Worm (Caenorhabditis elegans): ENCODE measurements around the gene bath-28.

bath-28 gene

ce11 chrII:3344917-3345316, at the start of gene bath-28:
bath-28 (minus strand) TSS chrII:3344967.
- TF ChIP-seq dao-5 (tag; optimal IDR thresholded peaks at IDR 0.05), result no peak
- no peak for TF ChIP-seq W03F9.2 (tag; optimal IDR thresholded peaks at IDR 0.05)
- no peak for TF ChIP-seq him-1 (tag; optimal IDR thresholded peaks at IDR 0.05)

- TF ChIP-seq him-1 (tag; optimal IDR thresholded peaks at IDR 0.05), result no peak
- no peak for TF ChIP-seq W03F9.2 (tag; optimal IDR thresholded peaks at IDR 0.05)
- no peak for TF ChIP-seq dao-5 (tag; optimal IDR thresholded peaks at IDR 0.05)
Measured at ce11 chrII:3387503-3387902, 42.7 kb upstream of the bath-28 start, which contains the start of gene T06D4.6. T06D4.6 (minus strand) TSS chrII:3387603.

- TF ChIP-seq W03F9.2 (tag; optimal IDR thresholded peaks at IDR 0.05) (no peak), him-1 (tag; optimal IDR thresholded peaks at IDR 0.05) (no peak), dao-5 (tag; optimal IDR thresholded peaks at IDR 0.05) (no peak)
Measured at ce11 chrII:3385736-3386135, 41.0 kb upstream of the bath-28 start, which contains the start of gene T06D4.2. T06D4.2 (minus strand) TSS chrII:3385905.

- TF ChIP-seq W03F9.2 (tag; optimal IDR thresholded peaks at IDR 0.05), result no peak
- no peak for TF ChIP-seq dao-5 (tag; optimal IDR thresholded peaks at IDR 0.05)
- TF ChIP-seq him-1 (tag; optimal IDR thresholded peaks at IDR 0.05), result no peak
Measured at ce11 chrII:3383116-3383515, 38.3 kb upstream of the bath-28 start.

- no peak for TF ChIP-seq dao-5 (tag; optimal IDR thresholded peaks at IDR 0.05)
- TF ChIP-seq W03F9.2 (tag; optimal IDR thresholded peaks at IDR 0.05), result no peak
- TF ChIP-seq him-1 (tag; optimal IDR thresholded peaks at IDR 0.05), result no peak
Measured at ce11 chrII:3381510-3381909, 36.7 kb upstream of the bath-28 start, which contains the start of gene T06D4.1. T06D4.1 (plus strand) TSS chrII:3381830.

ce11 chrII:3378275-3378674, 33.5 kb upstream of the bath-28 start, which contains the start of gene Y49F6C.2:
Y49F6C.2 (plus strand) TSS chrII:3378575.
- no peak for TF ChIP-seq dao-5 (tag; optimal IDR thresholded peaks at IDR 0.05)
- no peak for TF ChIP-seq W03F9.2 (tag; optimal IDR thresholded peaks at IDR 0.05)
- no peak for TF ChIP-seq him-1 (tag; optimal IDR thresholded peaks at IDR 0.05)

ce11 chrII:3376789-3377188, 32.0 kb upstream of the bath-28 start, which contains the start of gene bath-9:
bath-9 (plus strand) TSS chrII:3377089.
- TF ChIP-seq him-1 (tag; optimal IDR thresholded peaks at IDR 0.05) (no peak), dao-5 (tag; optimal IDR thresholded peaks at IDR 0.05) (no peak), W03F9.2 (tag; optimal IDR thresholded peaks at IDR 0.05) (no peak)

- TF ChIP-seq him-1 (tag; optimal IDR thresholded peaks at IDR 0.05), result no peak
- no peak for TF ChIP-seq dao-5 (tag; optimal IDR thresholded peaks at IDR 0.05)
- TF ChIP-seq W03F9.2 (tag; optimal IDR thresholded peaks at IDR 0.05), result no peak
Measured at ce11 chrII:3375302-3375701, 30.5 kb upstream of the bath-28 start.

ce11 chrII:3374779-3375178, 30.0 kb upstream of the bath-28 start, which contains the start of gene bath-10:
bath-10 (plus strand) TSS chrII:3375079.
- TF ChIP-seq dao-5 (tag; optimal IDR thresholded peaks at IDR 0.05) (no peak), him-1 (tag; optimal IDR thresholded peaks at IDR 0.05) (no peak)

- no peak for TF ChIP-seq dao-5 (tag; optimal IDR thresholded peaks at IDR 0.05)
- no peak for TF ChIP-seq W03F9.2 (tag; optimal IDR thresholded peaks at IDR 0.05)
- no peak for TF ChIP-seq him-1 (tag; optimal IDR thresholded peaks at IDR 0.05)
Measured at ce11 chrII:3373875-3374274, 29.1 kb upstream of the bath-28 start.

ce11 chrII:3371010-3371409, 26.2 kb upstream of the bath-28 start, which contains the start of gene bath-23:
bath-23 (plus strand) TSS chrII:3371310.
- TF ChIP-seq W03F9.2 (tag; optimal IDR thresholded peaks at IDR 0.05) (no peak), dao-5 (tag; optimal IDR thresholded peaks at IDR 0.05) (no peak), him-1 (tag; optimal IDR thresholded peaks at IDR 0.05) (no peak)

- TF ChIP-seq W03F9.2 (tag; optimal IDR thresholded peaks at IDR 0.05), result no peak
Measured at ce11 chrII:3370061-3370460, 25.3 kb upstream of the bath-28 start, which contains the start of gene Y49F6C.8. Y49F6C.8 (minus strand) TSS chrII:3370111.

ce11 chrII:3368097-3368496, 23.3 kb upstream of the bath-28 start, which contains the start of gene Y49F6C.7:
Y49F6C.7 (minus strand) TSS chrII:3368197.
- TF ChIP-seq W03F9.2 (tag; optimal IDR thresholded peaks at IDR 0.05), result no peak
- no peak for TF ChIP-seq him-1 (tag; optimal IDR thresholded peaks at IDR 0.05)
- TF ChIP-seq dao-5 (tag; optimal IDR thresholded peaks at IDR 0.05), result no peak

ce11 chrII:3367100-3367499, 22.3 kb upstream of the bath-28 start, which contains the start of gene Y49F6C.6:
Y49F6C.6 (minus strand) TSS chrII:3367200.
- TF ChIP-seq W03F9.2 (tag; optimal IDR thresholded peaks at IDR 0.05), result no peak
- no peak for TF ChIP-seq him-1 (tag; optimal IDR thresholded peaks at IDR 0.05)
- TF ChIP-seq dao-5 (tag; optimal IDR thresholded peaks at IDR 0.05), result no peak

ce11 chrII:3358834-3359233, 14.1 kb upstream of the bath-28 start, which contains the start of the genes lido-14 and bath-27:
lido-14 (plus strand) TSS chrII:3359134.
bath-27 (plus strand) TSS chrII:3359139.
- TF ChIP-seq W03F9.2 (tag; optimal IDR thresholded peaks at IDR 0.05), result no peak
- no peak for TF ChIP-seq him-1 (tag; optimal IDR thresholded peaks at IDR 0.05)
- TF ChIP-seq dao-5 (tag; optimal IDR thresholded peaks at IDR 0.05), result no peak
